Worm (Caenorhabditis elegans) whole organism, L4/young adult: ENCODE measurements around the gene Y113G7A.16.

Experiments
- W03F9.2 ChIP-seq: fragments of 150-350 bp; optimal IDR thresholded peaks from 2 replicates; lab custom pipeline; 2014; ENCODE audit warnings: missing biosample characterization, missing genetic modification characterization
- dao-5 ChIP-seq: sonication (generic microtip); optimal IDR thresholded peaks from 2 replicates; lab custom pipeline; 2016; ENCODE audit warnings: missing genotype, missing genetic modification characterization, moderate library complexity, missing compliant biosample characterization
- him-1 ChIP-seq: sonication (generic microtip); optimal IDR thresholded peaks from 2 replicates; lab custom pipeline; 2016; ENCODE audit warnings: missing genotype, missing genetic modification reagents, missing genetic modification characterization, missing compliant biosample characterization

Y113G7A.16 gene

ce11 chrV:20011654-20012053 lies 25.7 kb upstream of the Y113G7A.16 start, which contains the start of gene Y60A3A.21:
TSS of gene Y60A3A.21 (plus strand) at chrV:20011954.
- TF ChIP-seq him-1 (tag; lab: Kevin White, UChicago) = no peak
- TF ChIP-seq W03F9.2 (tag; lab: Kevin White, UChicago) = no peak
- TF ChIP-seq dao-5 (tag; lab: Kevin White, UChicago) = no peak

DNA sequence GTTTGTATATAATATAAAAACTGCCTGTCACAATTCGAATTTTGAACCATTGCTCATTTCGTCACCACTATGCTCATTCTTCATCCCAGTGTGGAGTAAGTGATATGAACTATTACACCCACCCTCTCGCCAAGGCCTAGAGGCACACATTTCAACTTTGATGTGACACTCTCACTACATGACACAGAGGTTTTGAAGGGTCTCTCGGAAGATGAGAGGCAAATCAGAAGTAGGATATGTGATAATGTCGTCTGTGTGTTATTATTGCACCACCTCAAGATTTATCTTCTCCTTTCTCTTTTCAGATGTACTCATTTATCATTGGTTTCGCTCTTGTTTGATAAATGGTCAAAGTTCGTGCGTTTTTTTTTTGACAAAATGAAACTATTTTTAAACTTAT lies 16.0 kb upstream of the Y113G7A.16 start:
- no peak for TF ChIP-seq W03F9.2 (tag; lab: Kevin White, UChicago)
- TF ChIP-seq dao-5 (tag; lab: Kevin White, UChicago) = no peak
- TF ChIP-seq him-1 (tag; lab: Kevin White, UChicago) = no peak

- TF ChIP-seq him-1 (tag; lab: Kevin White, UChicago) = no peak
- TF ChIP-seq dao-5 (tag; lab: Kevin White, UChicago) = no peak
- TF ChIP-seq W03F9.2 (tag; lab: Kevin White, UChicago) = no peak
Observed at ce11 chrV:20022996-20023456, 14.4 kb upstream of the Y113G7A.16 start, which contains the start of gene lgc-55. TSS of gene lgc-55 (plus strand) at chrV:20023046.

DNA sequence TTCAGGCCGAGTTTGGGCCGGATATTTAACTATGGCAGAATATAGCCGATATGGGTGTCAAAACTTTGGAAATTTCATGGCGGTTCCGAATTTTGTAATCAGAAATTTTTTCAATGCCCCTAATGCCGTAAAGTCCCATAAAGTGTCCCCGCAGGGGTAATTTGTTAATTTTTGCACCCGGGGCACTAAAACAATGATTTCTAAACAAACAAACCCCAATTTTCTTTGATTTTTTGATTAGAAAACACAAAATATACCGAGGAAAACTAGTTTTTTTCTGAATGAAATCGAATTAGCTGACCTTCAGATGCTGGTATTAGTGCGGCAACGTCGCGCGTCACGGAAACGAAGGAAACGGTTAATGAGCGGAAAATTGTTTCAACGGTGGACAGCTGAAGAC lies 2.5 kb upstream of the Y113G7A.16 start:
- TF ChIP-seq him-1 (tag; lab: Kevin White, UChicago) (no peak), W03F9.2 (tag; lab: Kevin White, UChicago) (no peak), dao-5 (tag; lab: Kevin White, UChicago) (no peak)

DNA sequence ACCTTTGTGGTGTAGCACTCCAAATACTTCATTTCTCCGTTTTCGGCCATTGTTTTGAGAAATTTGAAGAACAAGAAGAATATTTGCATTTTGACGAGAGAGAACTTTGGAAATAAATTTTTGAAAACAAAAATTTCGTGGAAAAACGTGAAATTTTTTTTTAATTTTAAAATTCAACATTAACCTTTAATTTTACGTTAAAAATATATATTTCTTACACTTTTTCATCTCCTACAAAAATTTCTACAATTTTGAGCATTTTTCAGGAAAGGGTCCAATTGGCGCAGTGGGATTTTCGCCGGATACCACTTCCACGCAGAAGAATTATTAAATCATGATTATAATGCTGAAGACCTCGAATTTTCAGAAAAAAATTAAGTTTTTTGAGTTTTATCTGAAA lies 9.9 kb downstream of the Y113G7A.16 start, which contains the start of gene spe-19:
spe-19 (minus strand) TSS at position 101 of the 400 bp plus-strand sequence.
- TF ChIP-seq dao-5 (tag; lab: Kevin White, UChicago) = no peak
- TF ChIP-seq W03F9.2 (tag; lab: Kevin White, UChicago) = no peak

ce11 chrV:20049065-20049464 lies 11.7 kb downstream of the Y113G7A.16 start, which contains the start of gene srh-233:
TSS of gene srh-233 (plus strand) at chrV:20049365.
- TF ChIP-seq him-1 (tag; lab: Kevin White, UChicago) (no peak), W03F9.2 (tag; lab: Kevin White, UChicago) (no peak), dao-5 (tag; lab: Kevin White, UChicago) (no peak)

- no peak for TF ChIP-seq W03F9.2 (tag; lab: Kevin White, UChicago)
- no peak for TF ChIP-seq him-1 (tag; lab: Kevin White, UChicago)
Observed at ce11 chrV:20059370-20059769, 22.0 kb downstream of the Y113G7A.16 start.

- TF ChIP-seq dao-5 (tag; lab: Kevin White, UChicago) (no peak), W03F9.2 (tag; lab: Kevin White, UChicago) (no peak), him-1 (tag; lab: Kevin White, UChicago) (no peak)
Observed at ce11 chrV:20061498-20061897, 24.1 kb downstream of the Y113G7A.16 start.

- TF ChIP-seq dao-5 (tag; lab: Kevin White, UChicago) = no peak
- TF ChIP-seq him-1 (tag; lab: Kevin White, UChicago) = no peak
- TF ChIP-seq W03F9.2 (tag; lab: Kevin White, UChicago) = no peak
Observed at ce11 chrV:20064076-20064475, 26.7 kb downstream of the Y113G7A.16 start, which contains the start of gene ttx-1. TSS of gene ttx-1 (minus strand) at chrV:20064176.

DNA sequence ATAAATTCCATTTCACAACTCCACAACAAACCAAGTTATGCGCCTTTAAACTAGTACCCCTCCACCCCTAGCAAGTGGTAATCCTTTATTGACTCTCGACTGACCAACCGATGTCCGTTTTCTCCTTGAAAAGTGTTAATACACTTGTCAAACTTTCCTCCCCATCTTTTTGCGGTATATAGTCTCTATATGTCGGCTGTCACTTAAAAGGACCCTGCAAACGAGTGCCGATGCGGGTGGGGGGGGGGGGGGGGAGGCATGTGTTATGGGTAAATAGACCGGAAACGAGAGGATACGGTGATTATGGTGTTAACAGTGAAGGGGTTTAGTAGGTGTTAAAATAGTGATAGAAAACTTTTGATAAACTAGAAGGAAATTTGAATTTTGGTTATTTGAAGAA lies 27.7 kb downstream of the Y113G7A.16 start:
- TF ChIP-seq him-1 (tag; lab: Kevin White, UChicago) = no peak

- TF ChIP-seq dao-5 (tag; lab: Kevin White, UChicago) = no peak
Observed at ce11 chrV:20067075-20067474, 29.7 kb downstream of the Y113G7A.16 start.

ce11 chrV:20068389-20068788 lies 31.0 kb downstream of the Y113G7A.16 start:
- no peak for TF ChIP-seq him-1 (tag; lab: Kevin White, UChicago)
- no peak for TF ChIP-seq W03F9.2 (tag; lab: Kevin White, UChicago)
- no peak for TF ChIP-seq dao-5 (tag; lab: Kevin White, UChicago)

- TF ChIP-seq dao-5 (tag; lab: Kevin White, UChicago) (no peak), him-1 (tag; lab: Kevin White, UChicago) (no peak), W03F9.2 (tag; lab: Kevin White, UChicago) (no peak)
Observed at ce11 chrV:20074345-20074744, 37.0 kb downstream of the Y113G7A.16 start.

- no peak for TF ChIP-seq him-1 (tag; lab: Kevin White, UChicago)
- TF ChIP-seq dao-5 (tag; lab: Kevin White, UChicago) = no peak
- no peak for TF ChIP-seq W03F9.2 (tag; lab: Kevin White, UChicago)
Observed at ce11 chrV:20087635-20088034, 50.2 kb downstream of the Y113G7A.16 start, which contains the start of gene fre-1. TSS of gene fre-1 (minus strand) at chrV:20087735.
